Worm (Caenorhabditis elegans): ENCODE results near the gene M142.8.

DNA sequence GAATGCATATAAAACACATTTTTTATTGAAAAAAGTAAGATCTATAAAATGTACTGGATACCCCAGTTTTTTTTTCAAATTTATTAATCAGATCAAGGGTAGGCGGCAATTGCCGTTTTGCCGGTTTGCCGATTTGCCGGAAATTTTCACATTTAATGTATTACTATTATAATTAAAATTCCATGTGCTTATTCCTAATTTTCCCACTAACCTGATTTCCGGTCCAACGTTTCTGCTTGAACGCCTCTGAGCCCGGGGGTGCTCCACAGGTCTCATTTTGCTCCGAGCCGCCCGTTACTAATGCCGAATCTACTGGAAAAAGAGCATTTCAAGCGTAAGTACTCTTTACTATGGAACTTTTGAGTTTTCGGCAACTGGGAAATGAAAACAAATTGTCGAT lies 36.2 kb downstream of the M142.8 start, which contains the start of gene dhc-4:
- no peak for TF ChIP-seq lsy-27 (tag; optimal IDR thresholded peaks at IDR 0.05; ENCODE audit: borderline replicate concordance, insufficient read depth)
- TF ChIP-seq hlh-12 (tag; optimal IDR thresholded peaks at IDR 0.05), result no peak
- TF ChIP-seq sea-2 (GFP tag; IDR thresholded peaks at IDR 0.05), result no peak
- no peak for TF ChIP-seq rcor-1 (GFP tag; IDR thresholded peaks at IDR 0.05)
- no peak for TF ChIP-seq lin-40 (tag; optimal IDR thresholded peaks at IDR 0.05)
- no peak for TF ChIP-seq snpc-4 (GFP tag; optimal IDR thresholded peaks at IDR 0.05)
- no peak for TF ChIP-seq snpc-4 (tag; optimal IDR thresholded peaks at IDR 0.05)

Data from whole organism, young adult.